Fruit fly (Drosophila melanogaster) whole organism, embryonic: ENCODE results near the gene CG18171.

Experiments
- B-H1 ChIP-seq: fragments of 200-800 bp; sonication (Bioruptor generic); IDR thresholded peaks from 3 replicates; pipeline ENCODE4 v1.3.6; 2022; ENCODE audit warnings: missing biosample characterization, missing genetic modification characterization
- CG10147 ChIP-seq: fragments of 200-800 bp; sonication (Bioruptor generic); optimal IDR thresholded peaks from 2 replicates; lab custom pipeline; 2019; ENCODE audit warnings: missing biosample characterization, mild to moderate bottlenecking, missing genetic modification characterization, moderate library complexity
- CG12659 ChIP-seq: fragments of 200-800 bp; sonication (Bioruptor generic); optimal IDR thresholded peaks from 3 replicates; lab custom pipeline; 2017; ENCODE audit warnings: mild to moderate bottlenecking, missing biosample characterization, missing genetic modification reagents, missing genetic modification characterization
- CG12744 ChIP-seq: fragments of 200-800 bp; sonication (Bioruptor generic); optimal IDR thresholded peaks from 2 replicates; lab custom pipeline; 2016; ENCODE audit warnings: missing biosample characterization, missing genetic modification characterization
- CG1602 ChIP-seq: fragments of 200-800 bp; sonication (Bioruptor generic); optimal IDR thresholded peaks from 3 replicates; lab custom pipeline; 2016; ENCODE audit warnings: missing biosample characterization, missing genetic modification characterization
- CG17385 ChIP-seq: fragments of 200-800 bp; sonication (Bioruptor generic); optimal IDR thresholded peaks from 3 replicates; lab custom pipeline; 2018; ENCODE audit warnings: missing biosample characterization, mild to moderate bottlenecking, missing genetic modification characterization
- CG2120 ChIP-seq: fragments of 200-800 bp; sonication (Bioruptor generic); optimal IDR thresholded peaks from 3 replicates; lab custom pipeline; 2016; ENCODE audit warnings: missing biosample characterization, missing genetic modification characterization
- CG2202 ChIP-seq: fragments of 200-800 bp; sonication (Bioruptor generic); optimal IDR thresholded peaks from 2 replicates; lab custom pipeline; 2018; ENCODE audit warnings: missing biosample characterization, mild to moderate bottlenecking, missing genetic modification characterization
- CG31365 ChIP-seq: fragments of 200-800 bp; sonication (Bioruptor generic); optimal IDR thresholded peaks from 2 replicates; lab custom pipeline; 2018; ENCODE audit warnings: missing biosample characterization, mild to moderate bottlenecking, missing genetic modification characterization
- CG32767 ChIP-seq: fragments of 200-800 bp; sonication (Bioruptor generic); IDR thresholded peaks from 2 replicates; pipeline ENCODE4 v1.3.6; 2022; ENCODE audit warnings: missing biosample characterization, missing genetic modification characterization
- CG34422 ChIP-seq: fragments of 200-800 bp; sonication (Bioruptor generic); IDR thresholded peaks from 3 replicates; pipeline ENCODE4 v1.3.6; 2022; ENCODE audit warnings: missing biosample characterization, missing genetic modification characterization
- CG4854 ChIP-seq: fragments of 200-800 bp; sonication (Bioruptor generic); optimal IDR thresholded peaks from 2 replicates; lab custom pipeline; 2016; ENCODE audit warnings: missing biosample characterization, missing genetic modification characterization, inconsistent platforms
- CG5245 ChIP-seq: fragments of 200-800 bp; sonication (Bioruptor generic); optimal IDR thresholded peaks from 3 replicates; lab custom pipeline; 2016; ENCODE audit warnings: missing biosample characterization, missing genetic modification characterization
- CG7372 ChIP-seq: fragments of 200-800 bp; sonication (Bioruptor generic); IDR thresholded peaks from 2 replicates; pipeline ENCODE4 v1.3.6; 2022; ENCODE audit warnings: missing biosample characterization, missing genetic modification characterization
- CG7556 ChIP-seq: fragments of 200-800 bp; sonication (Bioruptor generic); optimal IDR thresholded peaks from 2 replicates; lab custom pipeline; 2017; ENCODE audit warnings: missing biosample characterization, mild to moderate bottlenecking, missing genetic modification characterization
- CG7987 ChIP-seq: fragments of 200-800 bp; sonication (Bioruptor generic); optimal IDR thresholded peaks from 2 replicates; lab custom pipeline; 2018; ENCODE audit warnings: missing biosample characterization, mild to moderate bottlenecking, missing genetic modification characterization, moderate library complexity
- CG8290 ChIP-seq, 3 experiments: fragments of 200-800 bp; sonication (Bioruptor generic); optimal IDR thresholded peaks; 2 replicates each; lab custom pipeline; 2016 to 2019; ENCODE audit warnings: missing biosample characterization in 3 of 3, missing genetic modification characterization in 3 of 3, mild to moderate bottlenecking in 2 of 3, moderate library complexity in 1 of 3
- Camta ChIP-seq: fragments of 200-800 bp; sonication (Bioruptor generic); optimal IDR thresholded peaks from 2 replicates; lab custom pipeline; 2016; ENCODE audit warnings: missing biosample characterization, missing genetic modification characterization
- Eip74EF ChIP-seq, 2 experiments: fragments of 200-800 bp in 1 of 2; fragments of >200 bp in 1 of 2; sonication (Bioruptor generic) in 1 of 2; optimal IDR thresholded peaks; 2 replicates each; lab custom pipeline; 2017 to 2019; ENCODE audit warnings: missing biosample characterization in 2 of 2, missing genetic modification characterization in 2 of 2, mild to moderate bottlenecking in 1 of 2, moderate library complexity in 1 of 2
- Elba2 ChIP-seq: fragments of 200-800 bp; sonication (Bioruptor generic); optimal IDR thresholded peaks from 3 replicates; lab custom pipeline; 2016; ENCODE audit warnings: missing biosample characterization, missing genetic modification characterization
- MESR4 ChIP-seq: fragments of 200-800 bp; sonication (Bioruptor generic); optimal IDR thresholded peaks from 2 replicates; lab custom pipeline; 2018; ENCODE audit warnings: missing biosample characterization, mild to moderate bottlenecking, missing genetic modification characterization, moderate library complexity
- NFAT ChIP-seq: fragments of 200-800 bp; sonication (Bioruptor generic); IDR thresholded peaks from 2 replicates; pipeline ENCODE4 v1.3.6; 2022; ENCODE audit warnings: missing biosample characterization, missing genetic modification characterization
- Ssrp ChIP-seq: fragments of 200-800 bp; sonication (Bioruptor generic); optimal IDR thresholded peaks from 2 replicates; lab custom pipeline; 2018; ENCODE audit warnings: missing biosample characterization, mild to moderate bottlenecking, missing genetic modification characterization, moderate library complexity
- Usf ChIP-seq: fragments of 200-800 bp; sonication (Bioruptor generic); optimal IDR thresholded peaks from 2 replicates; lab custom pipeline; 2017; ENCODE audit warnings: missing genotype, missing biosample characterization, missing genetic modification characterization
- bab2 ChIP-seq: fragments of 200-800 bp; sonication (Bioruptor generic); optimal IDR thresholded peaks from 2 replicates; lab custom pipeline; 2016; ENCODE audit warnings: missing biosample characterization, missing genetic modification characterization
- chinmo ChIP-seq: fragments of 200-800 bp; sonication (Bioruptor generic); IDR thresholded peaks from 4 replicates; pipeline ENCODE4 v1.3.6; 2022; ENCODE audit warnings: missing biosample characterization, missing genetic modification characterization; ENCODE audit not compliant: partially characterized antibody
- chm ChIP-seq: fragments of 200-800 bp; sonication (Bioruptor generic); IDR thresholded peaks from 2 replicates; pipeline ENCODE4 v1.3.6; 2022; ENCODE audit warnings: missing biosample characterization, missing genetic modification characterization
- dmrt11E ChIP-seq: fragments of 200-800 bp; sonication (Bioruptor generic); optimal IDR thresholded peaks from 3 replicates; lab custom pipeline; 2018; ENCODE audit warnings: missing biosample characterization, mild to moderate bottlenecking, missing genetic modification characterization, moderate library complexity
- eyg ChIP-seq: fragments of 200-800 bp; sonication (Bioruptor generic); optimal IDR thresholded peaks from 3 replicates; lab custom pipeline; 2016; ENCODE audit warnings: missing biosample characterization, missing genetic modification characterization
- fd3F ChIP-seq: fragments of 200-800 bp; sonication (Bioruptor generic); optimal IDR thresholded peaks from 2 replicates; lab custom pipeline; 2018; ENCODE audit warnings: missing biosample characterization, mild to moderate bottlenecking, missing genetic modification characterization, moderate library complexity
- grau ChIP-seq: fragments of 200-800 bp; optimal IDR thresholded peaks from 3 replicates; lab custom pipeline; 2019; ENCODE audit warnings: missing biosample characterization, mild to moderate bottlenecking, missing genetic modification characterization, moderate library complexity
- her ChIP-seq: fragments of 200-800 bp; sonication (Bioruptor generic); optimal IDR thresholded peaks from 2 replicates; lab custom pipeline; 2016; ENCODE audit warnings: missing biosample characterization, missing genetic modification characterization
- hkb ChIP-seq, 2 experiments: fragments of 200-800 bp in 1 of 2; fragments of >200 bp in 1 of 2; sonication (Bioruptor generic) in 1 of 2; IDR thresholded peaks in 1 of 2; optimal IDR thresholded peaks in 1 of 2; 2 replicates each; pipeline versions ENCODE4 v1.3.6 to Lab custom; 2017 to 2022; ENCODE audit warnings: missing biosample characterization in 1 of 2, missing genetic modification characterization in 1 of 2
- lov ChIP-seq, 2 experiments: fragments of 200-800 bp in 1 of 2; fragments of >200 bp in 1 of 2; sonication (Bioruptor generic) in 1 of 2; IDR thresholded peaks in 1 of 2; optimal IDR thresholded peaks in 1 of 2; 2 replicates in 1 of 2; 3 replicates in 1 of 2; pipeline versions ENCODE4 v1.3.6 to Lab custom; 2017 to 2022; ENCODE audit warnings: missing biosample characterization in 1 of 2, missing genetic modification characterization in 1 of 2
- maf-S ChIP-seq: fragments of 200-800 bp; sonication (Bioruptor generic); optimal IDR thresholded peaks from 2 replicates; lab custom pipeline; 2016; ENCODE audit warnings: missing biosample characterization, missing genetic modification characterization
- org-1 ChIP-seq: fragments of 200-800 bp; sonication (Bioruptor generic); optimal IDR thresholded peaks from 2 replicates; lab custom pipeline; 2017; ENCODE audit warnings: missing biosample characterization, missing genetic modification characterization
- pan ChIP-seq, 4 experiments: fragments of >200 bp in 3 of 4; fragments of 200-800 bp in 1 of 4; sonication (Bioruptor generic) in 1 of 4; optimal IDR thresholded peaks in 3 of 4; IDR thresholded peaks in 1 of 4; 2 replicates each; pipeline versions ENCODE4 v1.3.6 to Lab custom; 2017 to 2022; ENCODE audit warnings: missing biosample characterization in 2 of 4, missing genetic modification characterization in 2 of 4, mixed read lengths in 1 of 4
- repo ChIP-seq: fragments of 200-800 bp; sonication (Bioruptor generic); optimal IDR thresholded peaks from 2 replicates; lab custom pipeline; 2016; ENCODE audit warnings: missing biosample characterization, missing genetic modification characterization
- rib ChIP-seq: fragments of 200-800 bp; sonication (Bioruptor generic); IDR thresholded peaks from 2 replicates; pipeline ENCODE4 v1.3.6; 2022; ENCODE audit warnings: missing biosample characterization, missing genetic modification characterization
- sens-2 ChIP-seq: fragments of 200-800 bp; sonication (Bioruptor generic); IDR thresholded peaks from 2 replicates; pipeline ENCODE4 v1.3.6; 2022; ENCODE audit warnings: missing biosample characterization, missing genetic modification characterization
- sim ChIP-seq: fragments of 200-800 bp; sonication (Bioruptor generic); IDR thresholded peaks from 2 replicates; pipeline ENCODE4 v1.3.6; 2022; ENCODE audit warnings: missing biosample characterization, missing genetic modification characterization
- slbo ChIP-seq: fragments of 200-800 bp; sonication (Bioruptor generic); IDR thresholded peaks from 2 replicates; pipeline ENCODE4 v1.3.6; 2022; ENCODE audit warnings: missing biosample characterization, missing genetic modification characterization
- slp2 ChIP-seq: fragments of 200-800 bp; sonication (Bioruptor generic); optimal IDR thresholded peaks from 2 replicates; lab custom pipeline; 2016; ENCODE audit warnings: missing biosample characterization, missing genetic modification characterization
- sqz ChIP-seq: fragments of 200-800 bp; sonication (Bioruptor generic); optimal IDR thresholded peaks from 3 replicates; lab custom pipeline; 2018; ENCODE audit warnings: missing biosample characterization, mild to moderate bottlenecking, missing genetic modification characterization
- stwl ChIP-seq: fragments of 200-800 bp; sonication (Bioruptor generic); optimal IDR thresholded peaks from 3 replicates; lab custom pipeline; 2018; ENCODE audit warnings: missing biosample characterization, mild to moderate bottlenecking, missing genetic modification characterization, moderate library complexity
- zen ChIP-seq: fragments of 200-800 bp; sonication (Bioruptor generic); optimal IDR thresholded peaks from 3 replicates; lab custom pipeline; 2018; ENCODE audit warnings: missing biosample characterization, mild to moderate bottlenecking, missing genetic modification characterization, moderate library complexity

CG18171 gene

dm6 chr3L:1740129-1740975, 17.4 kb upstream of the CG18171 start (continued):
- TF ChIP-seq chm (GFP tag; lab: Robert Waterston, UW), result peak; percentile 65; the same call in 1 of the 2 replicates
- TF ChIP-seq Eip74EF (GFP tag; optimal IDR thresholded peaks at IDR 0.05; lab: Kevin White, UChicago), result peak in 1 of 2 experiments; percentile 70
- peak; percentile 83; the same call in 3 of the 4 replicates for TF ChIP-seq chinmo (GFP tag; lab: Robert Waterston, UW)
- peak; percentile 81 for TF ChIP-seq B-H1
- TF ChIP-seq slp2 (GFP tag; lab: Kevin White, UChicago), result peak; percentile 36
- TF ChIP-seq MESR4 (GFP tag; lab: Kevin White, UChicago), result no peak
- peak; percentile 31 for TF ChIP-seq org-1 (GFP tag; lab: Kevin White, UChicago)
- TF ChIP-seq CG17385 (GFP tag; lab: Kevin White, UChicago), result peak; percentile 58
- TF ChIP-seq fd3F (GFP tag; lab: Kevin White, UChicago), result peak; percentile 72
- 0 out of 2 replicates have a peak, but pooled peaks have one; percentile 26 for TF ChIP-seq rib (GFP tag; lab: Robert Waterston, UW)
- TF ChIP-seq grau, result peak; percentile 72
- peak; percentile 69 for TF ChIP-seq CG12659 (GFP tag; lab: Kevin White, UChicago)
- no peak for TF ChIP-seq zen (tag; lab: Kevin White, UChicago)
- peak; percentile 85 for TF ChIP-seq slbo
- no peak for TF ChIP-seq sim (GFP tag; lab: Robert Waterston, UW)
- TF ChIP-seq pan (optimal IDR thresholded peaks at IDR 0.05; lab: Kevin White, UChicago), result no peak
- TF ChIP-seq pan (GFP tag; optimal IDR thresholded peaks at IDR 0.05 in 1 of 2, IDR thresholded peaks at IDR 0.05 in 1 of 2), result peak in 1 of 2 experiments; percentile 86
- TF ChIP-seq CG7556, result peak; percentile 7
- TF ChIP-seq CG32767 (GFP tag; lab: Robert Waterston, UW), result peak; percentile 53; the same call in 1 of the 2 replicates
- TF ChIP-seq Usf, result peak; percentile 26
- TF ChIP-seq CG5245 (GFP tag; lab: Kevin White, UChicago), result no peak
- TF ChIP-seq CG7372 (GFP tag; lab: Robert Waterston, UW), result peak; percentile 58
- peak; percentile 44 for TF ChIP-seq CG1602 (GFP tag; lab: Kevin White, UChicago)
- TF ChIP-seq CG8290 (GFP tag; optimal IDR thresholded peaks at IDR 0.05; lab: Kevin White, UChicago), result no peak
- peak in 1 of 2 experiments; percentile 93 for TF ChIP-seq CG8290 (tag; optimal IDR thresholded peaks at IDR 0.05; lab: Kevin White, UChicago)
- TF ChIP-seq Camta (GFP tag; lab: Kevin White, UChicago), result peak; percentile 53
- TF ChIP-seq lov (optimal IDR thresholded peaks at IDR 0.05; lab: Kevin White, UChicago), result no peak
- 0 out of 3 replicates have a peak, but pooled peaks have one; percentile 23 for TF ChIP-seq lov (GFP tag; IDR thresholded peaks at IDR 0.05; lab: Robert Waterston, UW)
- TF ChIP-seq CG4854 (GFP tag; lab: Kevin White, UChicago), result no peak
- no peak for TF ChIP-seq sqz (GFP tag; lab: Kevin White, UChicago)
- peak; percentile 32 for TF ChIP-seq Ssrp (tag; lab: Kevin White, UChicago)
- TF ChIP-seq CG7987 (GFP tag; lab: Kevin White, UChicago), result no peak
- TF ChIP-seq NFAT (GFP tag; lab: Robert Waterston, UW), result peak; percentile 60; the same call in 1 of the 2 replicates
- peak; percentile 80; the same call in 2 of the 3 replicates for TF ChIP-seq CG34422 (GFP tag; lab: Robert Waterston, UW)
- TF ChIP-seq sens-2 (GFP tag; lab: Robert Waterston, UW), result 0 out of 2 replicates have a peak, but pooled peaks have one; percentile 35
- TF ChIP-seq bab2, result peak; percentile 60
- TF ChIP-seq CG12744 (GFP tag; lab: Kevin White, UChicago), result peak; percentile 32
- TF ChIP-seq stwl (tag; lab: Kevin White, UChicago), result no peak
- peak; percentile 61 for TF ChIP-seq her
- no peak for TF ChIP-seq Elba2
- peak; percentile 74 for TF ChIP-seq CG2120 (GFP tag; lab: Kevin White, UChicago)
- TF ChIP-seq hkb (optimal IDR thresholded peaks at IDR 0.05; lab: Kevin White, UChicago), result no peak
- peak; percentile 52 for TF ChIP-seq hkb (GFP tag; IDR thresholded peaks at IDR 0.05; lab: Robert Waterston, UW)
- no peak for TF ChIP-seq CG2202
- no peak for TF ChIP-seq CG31365 (tag; lab: Kevin White, UChicago)
- no peak for TF ChIP-seq dmrt11E (tag; lab: Kevin White, UChicago)
- no peak for TF ChIP-seq CG10147 (GFP tag; lab: Kevin White, UChicago)
- TF ChIP-seq maf-S (GFP tag; lab: Kevin White, UChicago), result peak; percentile 48
- TF ChIP-seq repo (GFP tag; lab: Kevin White, UChicago), result no peak
- peak; percentile 6 for TF ChIP-seq eyg
